Fruit fly (Drosophila melanogaster): ENCODE measurements around the gene CG32107.

- TF ChIP-seq N (GFP tag; optimal IDR thresholded peaks at IDR 0.05) (no peak), lola (GFP tag; optimal IDR thresholded peaks at IDR 0.05) (no peak), tai (GFP tag; optimal IDR thresholded peaks at IDR 0.05) (no peak), psq (GFP tag; optimal IDR thresholded peaks at IDR 0.05) (no peak), Hnf4 (GFP tag; optimal IDR thresholded peaks at IDR 0.05) (no peak), pan (optimal IDR thresholded peaks at IDR 0.05) (no peak), Dif (GFP tag; optimal IDR thresholded peaks at IDR 0.05; ENCODE audit: partially characterized antibody) (no peak)
These were observed 19.6 kb downstream of the CG32107 start for dm6 chr3L:12841459-12841858.

Measured in whole organism, wandering third instar larva.